Worm (Caenorhabditis elegans) whole organism, early embryonic: ENCODE data around the gene T01D1.3.

Source experiments
- sea-1 ChIP-seq: fragments of 200-800 bp; sonication (Bioruptor generic); conservative IDR thresholded peaks from 2 replicates; pipeline ENCODE4 v1.3.6; 2022; ENCODE audit warnings: missing genetic modification characterization, missing compliant biosample characterization
- tra-4 ChIP-seq: sonication (generic microtip); optimal IDR thresholded peaks from 2 replicates; lab custom pipeline; 2017; ENCODE audit warnings: missing genetic modification characterization, missing compliant biosample characterization

ce11 chrII:217308-217707 is 41.5 kb upstream of the T01D1.3 start:
- no peak for TF ChIP-seq tra-4 (tag; lab: Kevin White, UChicago)
- TF ChIP-seq sea-1 (GFP tag; lab: Robert Waterston, UW): no peak
